Worm (Caenorhabditis elegans) whole organism, dauer: ENCODE data around the gene gtf-2H2C.
"Not testable (repeated sequence)": the region's sequence is repeated elsewhere in the genome, so short reads cannot be mapped to it uniquely, and the experiment has no call there.

Source experiments
- unc-62 ChIP-seq: sonication (generic microtip); optimal IDR thresholded peaks from 2 replicates; lab custom pipeline; 2017; ENCODE audit warnings: missing biosample characterization, missing genetic modification reagents, missing genetic modification characterization

gtf-2H2C gene

DNA sequence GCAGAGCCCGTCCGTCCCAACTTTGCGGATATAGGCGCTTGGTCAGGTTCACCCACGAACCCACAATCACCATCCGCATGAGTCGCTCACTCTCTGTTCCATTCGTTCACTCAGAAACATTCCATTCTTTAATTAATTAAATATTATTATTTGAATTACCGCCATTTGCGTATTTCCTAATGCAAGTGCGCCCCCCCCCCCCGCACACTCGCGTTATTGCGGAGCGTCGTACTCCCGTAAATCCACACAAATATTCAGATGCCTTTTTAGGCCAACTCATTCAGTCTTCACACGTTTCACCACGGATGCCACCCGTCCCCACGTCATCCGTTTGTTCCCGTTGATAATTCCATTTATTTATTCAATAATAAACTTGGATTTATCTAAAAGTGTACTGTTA, 40.3 kb downstream of the gtf-2H2C start, which contains the start of gene T16G12.3:
Gene T16G12.3 (plus strand): TSS at position 301 of the 400 bp plus-strand sequence.
- TF ChIP-seq unc-62 (GFP tag; lab: Kevin White, UChicago): not testable (repeated sequence)

- no peak for TF ChIP-seq unc-62 (GFP tag; lab: Kevin White, UChicago)
Measured at ce11 chrIII:10049682-10050081, 40.9 kb downstream of the gtf-2H2C start, which contains the start of gene T16G12.1. T16G12.1 (minus strand) TSS chrIII:10049857.

DNA sequence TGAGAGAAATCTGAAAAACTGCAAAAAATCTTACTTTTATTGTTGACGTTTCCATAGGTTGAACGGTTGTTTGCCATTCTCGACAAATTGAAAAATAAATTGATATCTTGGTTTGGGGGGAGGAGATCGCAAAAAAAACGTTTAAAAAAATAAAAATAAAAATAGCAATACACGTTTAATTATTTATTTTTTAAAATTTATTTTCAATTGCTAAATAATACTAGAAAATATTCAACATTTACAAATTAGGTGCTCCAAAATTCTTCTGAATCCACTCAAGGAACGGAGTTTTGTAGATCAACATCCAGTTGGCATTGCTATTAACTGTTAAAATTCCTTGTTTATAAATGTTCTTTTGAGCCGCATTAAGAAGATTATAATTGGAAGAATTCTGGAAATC, 50.6 kb downstream of the gtf-2H2C start, which contains the start of gene T16G12.7:
Gene T16G12.7 (minus strand): TSS at position 101 of the 400 bp plus-strand sequence.
- no peak for TF ChIP-seq unc-62 (GFP tag; lab: Kevin White, UChicago)
